Fruit fly (Drosophila melanogaster) whole organism, embryonic: ENCODE results near the gene Vlet.

Experiments used
- Awh ChIP-seq: fragments of 200-800 bp; sonication (Bioruptor generic); IDR thresholded peaks from 2 replicates; pipeline ENCODE4, ENCODE4 v1.3.6; 2022; ENCODE audit warnings: missing biosample characterization, missing genetic modification characterization
- B-H2 ChIP-seq: fragments of 200-800 bp; sonication (Bioruptor generic); optimal IDR thresholded peaks from 2 replicates; lab custom pipeline; 2018; ENCODE audit warnings: missing biosample characterization, mild to moderate bottlenecking, missing genetic modification characterization
- C15 ChIP-seq: fragments of 200-800 bp; sonication (Bioruptor generic); IDR thresholded peaks from 3 replicates; pipeline ENCODE4 v1.3.6; 2022; ENCODE audit warnings: missing biosample characterization, missing genetic modification characterization
- CG10267 ChIP-seq: fragments of 200-800 bp; sonication (Bioruptor generic); optimal IDR thresholded peaks from 2 replicates; lab custom pipeline; 2018; ENCODE audit warnings: missing biosample characterization, mild to moderate bottlenecking, missing genetic modification characterization, moderate library complexity
- CG10274 ChIP-seq: fragments of 200-800 bp; sonication (Bioruptor generic); optimal IDR thresholded peaks from 3 replicates; lab custom pipeline; 2017; ENCODE audit warnings: missing biosample characterization, mild to moderate bottlenecking, missing genetic modification characterization
- CG11247 ChIP-seq: fragments of 200-800 bp; sonication (Bioruptor generic); IDR thresholded peaks from 2 replicates; pipeline ENCODE4 v1.3.6; 2022; ENCODE audit warnings: missing biosample characterization, missing genetic modification characterization
- CG14050 ChIP-seq: fragments of 200-800 bp; sonication (Bioruptor generic); IDR thresholded peaks from 3 replicates; pipeline ENCODE4 v1.3.6; 2022; ENCODE audit warnings: missing biosample characterization, missing genetic modification characterization
- CG14667 ChIP-seq: fragments of 200-800 bp; sonication (Bioruptor generic); IDR thresholded peaks from 2 replicates; pipeline ENCODE4 v1.3.6; 2022; ENCODE audit warnings: missing biosample characterization, missing genetic modification characterization
- CG15073 ChIP-seq: fragments of 200-800 bp; sonication (Bioruptor generic); optimal IDR thresholded peaks from 2 replicates; lab custom pipeline; 2016; ENCODE audit warnings: missing biosample characterization, missing genetic modification characterization
- CG15269 ChIP-seq: fragments of 200-800 bp; sonication (Bioruptor generic); optimal IDR thresholded peaks from 2 replicates; lab custom pipeline; 2018; ENCODE audit warnings: missing biosample characterization, mild to moderate bottlenecking, missing genetic modification characterization, moderate library complexity
- CG15601 ChIP-seq: fragments of 200-800 bp; sonication (Bioruptor generic); optimal IDR thresholded peaks from 3 replicates; lab custom pipeline; 2019; ENCODE audit warnings: missing biosample characterization, mild to moderate bottlenecking, missing genetic modification characterization, moderate library complexity
- CG17359 ChIP-seq: fragments of 200-800 bp; sonication (Bioruptor generic); optimal IDR thresholded peaks from 3 replicates; lab custom pipeline; 2018; ENCODE audit warnings: missing biosample characterization, mild to moderate bottlenecking, missing genetic modification characterization, moderate library complexity
- CG17802 ChIP-seq: fragments of 200-800 bp; sonication (Bioruptor generic); optimal IDR thresholded peaks from 2 replicates; lab custom pipeline; 2018; ENCODE audit warnings: missing biosample characterization, mild to moderate bottlenecking, missing genetic modification characterization, moderate library complexity
- CG2678 ChIP-seq: fragments of 200-800 bp; sonication (Bioruptor generic); optimal IDR thresholded peaks from 3 replicates; lab custom pipeline; 2019; ENCODE audit warnings: missing biosample characterization, mild to moderate bottlenecking, missing genetic modification characterization, moderate library complexity
- CG2875 ChIP-seq: fragments of 200-800 bp; sonication (Bioruptor generic); optimal IDR thresholded peaks from 2 replicates; lab custom pipeline; 2017; ENCODE audit warnings: missing biosample characterization, mild to moderate bottlenecking, missing genetic modification characterization, missing genetic modification reagents
- CG30431 ChIP-seq: fragments of 200-800 bp; sonication (Bioruptor generic); optimal IDR thresholded peaks from 2 replicates; lab custom pipeline; 2017; ENCODE audit warnings: missing biosample characterization, missing genetic modification characterization
- CG3065 ChIP-seq: fragments of 200-800 bp; sonication (Bioruptor generic); optimal IDR thresholded peaks from 2 replicates; lab custom pipeline; 2016; ENCODE audit warnings: missing biosample characterization, missing genetic modification characterization
- CG31388 ChIP-seq: fragments of 200-800 bp; sonication (Bioruptor generic); optimal IDR thresholded peaks from 2 replicates; lab custom pipeline; 2016; ENCODE audit warnings: missing biosample characterization, missing genetic modification characterization
- CG6854 ChIP-seq: fragments of 200-800 bp; sonication (Bioruptor generic); optimal IDR thresholded peaks from 3 replicates; lab custom pipeline; 2017; ENCODE audit warnings: missing biosample characterization, mild to moderate bottlenecking, missing genetic modification characterization
- CG8290 ChIP-seq, 3 experiments: fragments of 200-800 bp; sonication (Bioruptor generic); optimal IDR thresholded peaks; 2 replicates each; lab custom pipeline; 2016 to 2019; ENCODE audit warnings: missing biosample characterization in 3 of 3, missing genetic modification characterization in 3 of 3, mild to moderate bottlenecking in 2 of 3, moderate library complexity in 1 of 3
- CG8478 ChIP-seq: fragments of >200 bp; optimal IDR thresholded peaks from 2 replicates; lab custom pipeline; 2018
- Camta ChIP-seq: fragments of 200-800 bp; sonication (Bioruptor generic); optimal IDR thresholded peaks from 2 replicates; lab custom pipeline; 2016; ENCODE audit warnings: missing biosample characterization, missing genetic modification characterization
- D19B ChIP-seq: fragments of 200-800 bp; sonication (Bioruptor generic); optimal IDR thresholded peaks from 2 replicates; lab custom pipeline; 2017; ENCODE audit warnings: missing biosample characterization, mild to moderate bottlenecking, missing genetic modification characterization
- Eip74EF ChIP-seq, 2 experiments: fragments of 200-800 bp in 1 of 2; fragments of >200 bp in 1 of 2; sonication (Bioruptor generic) in 1 of 2; optimal IDR thresholded peaks; 2 replicates each; lab custom pipeline; 2017 to 2019; ENCODE audit warnings: missing biosample characterization in 2 of 2, missing genetic modification characterization in 2 of 2, mild to moderate bottlenecking in 1 of 2, moderate library complexity in 1 of 2
- Kr ChIP-seq: fragments of 200-800 bp; sonication (Bioruptor generic); optimal IDR thresholded peaks from 2 replicates; lab custom pipeline; 2017; ENCODE audit warnings: missing biosample characterization, mild to moderate bottlenecking, missing genetic modification characterization
- MTF-1 ChIP-seq: fragments of 200-800 bp; sonication (Bioruptor generic); optimal IDR thresholded peaks from 2 replicates; lab custom pipeline; 2018; ENCODE audit warnings: missing biosample characterization, mild to moderate bottlenecking, missing genetic modification characterization, borderline replicate concordance
- NfI ChIP-seq: fragments of 200-800 bp; sonication (Bioruptor generic); optimal IDR thresholded peaks from 3 replicates; lab custom pipeline; 2018; ENCODE audit warnings: missing biosample characterization, mild to moderate bottlenecking, missing genetic modification characterization, moderate library complexity
- Sox102F ChIP-seq: fragments of 200-800 bp; sonication (Bioruptor generic); optimal IDR thresholded peaks from 2 replicates; lab custom pipeline; 2018; ENCODE audit warnings: missing biosample characterization, mild to moderate bottlenecking, missing genetic modification characterization, moderate library complexity
- az2 ChIP-seq: fragments of 200-800 bp; sonication (Bioruptor generic); optimal IDR thresholded peaks from 3 replicates; lab custom pipeline; 2016; ENCODE audit warnings: missing biosample characterization, missing genetic modification characterization
- bbx ChIP-seq: fragments of 200-800 bp; sonication (Bioruptor generic); IDR thresholded peaks from 2 replicates; pipeline ENCODE4 v1.3.6; 2022; ENCODE audit warnings: missing biosample characterization, missing genetic modification characterization; ENCODE audit not compliant: partially characterized antibody
- caup ChIP-seq: fragments of 200-800 bp; sonication (Bioruptor generic); optimal IDR thresholded peaks from 3 replicates; lab custom pipeline; 2017; ENCODE audit warnings: missing biosample characterization, mild to moderate bottlenecking, missing genetic modification characterization, moderate library complexity; ENCODE audit not compliant: severe bottlenecking
- danr ChIP-seq: fragments of 200-800 bp; sonication (Bioruptor generic); IDR thresholded peaks from 2 replicates; pipeline ENCODE4 v1.3.6; 2022; ENCODE audit warnings: missing biosample characterization, missing genetic modification characterization
- hkb ChIP-seq, 2 experiments: fragments of 200-800 bp in 1 of 2; fragments of >200 bp in 1 of 2; sonication (Bioruptor generic) in 1 of 2; IDR thresholded peaks in 1 of 2; optimal IDR thresholded peaks in 1 of 2; 2 replicates each; pipeline versions ENCODE4 v1.3.6 to Lab custom; 2017 to 2022; ENCODE audit warnings: missing biosample characterization in 1 of 2, missing genetic modification characterization in 1 of 2
- jigr1 ChIP-seq: fragments of 200-800 bp; sonication (Bioruptor generic); IDR thresholded peaks from 3 replicates; pipeline ENCODE4 v1.3.6; 2022; ENCODE audit warnings: missing biosample characterization, missing genetic modification characterization
- lab ChIP-seq: fragments of 200-800 bp; sonication (Bioruptor generic); optimal IDR thresholded peaks from 3 replicates; lab custom pipeline; 2017; ENCODE audit warnings: missing biosample characterization, missing genetic modification characterization, mild to moderate bottlenecking, moderate library complexity, missing genetic modification reagents
- nau ChIP-seq: fragments of 200-800 bp; sonication (Bioruptor generic); optimal IDR thresholded peaks from 3 replicates; lab custom pipeline; 2017; ENCODE audit warnings: missing biosample characterization, mild to moderate bottlenecking, missing genetic modification characterization, missing genetic modification reagents
- onecut ChIP-seq: fragments of 200-800 bp; sonication (Bioruptor generic); IDR thresholded peaks from 2 replicates; pipeline ENCODE4 v1.3.6; 2022; ENCODE audit warnings: missing biosample characterization, missing genetic modification characterization
- pb ChIP-seq: fragments of 200-800 bp; sonication (Bioruptor generic); optimal IDR thresholded peaks from 3 replicates; lab custom pipeline; 2016; ENCODE audit warnings: missing biosample characterization, missing genetic modification characterization
- pho ChIP-seq: fragments of 200-800 bp; sonication (Bioruptor generic); optimal IDR thresholded peaks from 2 replicates; lab custom pipeline; 2016; ENCODE audit warnings: missing biosample characterization, missing genetic modification characterization
- pros ChIP-seq: fragments of 200-800 bp; sonication (Bioruptor generic); optimal IDR thresholded peaks from 3 replicates; lab custom pipeline; 2019; ENCODE audit warnings: missing biosample characterization, mild to moderate bottlenecking, missing genetic modification characterization, moderate library complexity
- sens-2 ChIP-seq: fragments of 200-800 bp; sonication (Bioruptor generic); IDR thresholded peaks from 2 replicates; pipeline ENCODE4 v1.3.6; 2022; ENCODE audit warnings: missing biosample characterization, missing genetic modification characterization
- sisA ChIP-seq: fragments of 200-800 bp; sonication (Bioruptor generic); IDR thresholded peaks from 2 replicates; pipeline ENCODE4 v1.3.6; 2022; ENCODE audit warnings: missing biosample characterization, missing genetic modification characterization
- sna ChIP-seq: fragments of 200-800 bp; sonication (Bioruptor generic); IDR thresholded peaks from 2 replicates; pipeline ENCODE4 v1.3.6; 2022; ENCODE audit warnings: missing biosample characterization, missing genetic modification characterization; ENCODE audit not compliant: partially characterized antibody
- so ChIP-seq: fragments of 200-800 bp; sonication (Bioruptor generic); IDR thresholded peaks from 3 replicates; pipeline ENCODE4 v1.3.6; 2022; ENCODE audit warnings: missing biosample characterization, missing genetic modification characterization
- sob ChIP-seq: fragments of 200-800 bp; sonication (Bioruptor generic); IDR thresholded peaks from 2 replicates; pipeline ENCODE4 v1.3.6; 2022; ENCODE audit warnings: missing biosample characterization, missing genetic modification characterization
- sr ChIP-seq: fragments of 200-800 bp; sonication (Bioruptor generic); IDR thresholded peaks from 3 replicates; pipeline ENCODE4 v1.3.6; 2022; ENCODE audit warnings: missing biosample characterization, missing genetic modification characterization
- vfl ChIP-seq: fragments of 200-800 bp; sonication (Bioruptor generic); optimal IDR thresholded peaks from 2 replicates; lab custom pipeline; 2016; ENCODE audit warnings: missing biosample characterization, missing genetic modification characterization
- wdn ChIP-seq: fragments of 200-800 bp; sonication (Bioruptor generic); IDR thresholded peaks from 2 replicates; pipeline ENCODE4 v1.3.6; 2022; ENCODE audit warnings: missing biosample characterization, missing genetic modification characterization
- z ChIP-seq: fragments of 200-800 bp; sonication (Bioruptor generic); IDR thresholded peaks from 3 replicates; pipeline ENCODE4 v1.3.6; 2022; ENCODE audit warnings: missing biosample characterization, missing genetic modification characterization
- zen2 ChIP-seq: fragments of 200-800 bp; sonication (Bioruptor generic); IDR thresholded peaks from 3 replicates; pipeline ENCODE4 v1.3.6; 2022; ENCODE audit warnings: missing biosample characterization, missing genetic modification characterization; ENCODE audit not compliant: partially characterized antibody

Gene Vlet

DNA sequence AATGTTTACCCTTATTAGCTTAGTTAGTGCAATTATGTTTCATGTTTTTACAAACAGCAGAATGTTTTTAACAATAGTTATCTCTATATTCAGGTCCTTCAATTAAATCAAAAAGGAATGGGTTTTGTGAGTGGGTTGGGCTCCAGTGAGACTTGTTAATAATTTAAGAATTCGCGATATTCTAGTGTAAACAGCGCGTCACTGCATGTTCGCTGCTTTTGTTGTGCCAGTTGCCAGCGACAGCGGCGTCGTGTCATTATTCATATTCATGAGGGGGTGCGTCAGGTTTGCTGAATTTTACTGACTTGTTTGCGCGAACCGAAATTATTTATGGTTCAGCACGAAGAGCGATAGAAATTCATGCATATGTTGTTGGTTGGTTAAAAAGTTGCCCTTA lies 36.9 kb upstream of the Vlet start, which contains the start of gene Amun (continued):
- TF ChIP-seq B-H2 (GFP tag; lab: Kevin White, UChicago): no peak
- TF ChIP-seq pros (GFP tag; lab: Kevin White, UChicago): no peak
- no peak for TF ChIP-seq zen2 (GFP tag; lab: Robert Waterston, UW)
- no peak for TF ChIP-seq CG8478 (lab: Kevin White, UChicago)
- TF ChIP-seq sisA: peak; percentile 5; the same call in 1 of the 2 replicates
- TF ChIP-seq D19B (GFP tag; lab: Kevin White, UChicago): no peak
- no peak for TF ChIP-seq hkb (optimal IDR thresholded peaks at IDR 0.05; lab: Kevin White, UChicago)
- no peak for TF ChIP-seq hkb (GFP tag; IDR thresholded peaks at IDR 0.05; lab: Robert Waterston, UW)
- 0 out of 2 replicates have a peak, but pooled peaks have one; percentile 22 for TF ChIP-seq danr
- no peak for TF ChIP-seq CG15073 (GFP tag; lab: Kevin White, UChicago)
- peak; percentile 7 for TF ChIP-seq CG17802
- TF ChIP-seq sens-2 (GFP tag; lab: Robert Waterston, UW): no peak
- TF ChIP-seq CG2678: peak; percentile 35
- no peak for TF ChIP-seq Kr (GFP tag; lab: Kevin White, UChicago)
- no peak for TF ChIP-seq Eip74EF (GFP tag; optimal IDR thresholded peaks at IDR 0.05; lab: Kevin White, UChicago)
- no peak for TF ChIP-seq Awh
- no peak for TF ChIP-seq CG8290 (GFP tag; optimal IDR thresholded peaks at IDR 0.05; lab: Kevin White, UChicago)
- TF ChIP-seq CG8290 (tag; optimal IDR thresholded peaks at IDR 0.05; lab: Kevin White, UChicago): peak in 1 of 2 experiments; percentile 56
- no peak for TF ChIP-seq vfl
- TF ChIP-seq az2 (GFP tag; lab: Kevin White, UChicago): no peak
- no peak for TF ChIP-seq sr (GFP tag; lab: Robert Waterston, UW)
- TF ChIP-seq CG3065 (GFP tag; lab: Kevin White, UChicago): no peak
- TF ChIP-seq CG31388 (GFP tag; lab: Kevin White, UChicago): peak; percentile 18
- TF ChIP-seq C15 (GFP tag; lab: Robert Waterston, UW): 0 out of 3 replicates have a peak, but pooled peaks have one; percentile 17
- TF ChIP-seq CG15269: no peak
- 0 out of 2 replicates have a peak, but pooled peaks have one; percentile 34 for TF ChIP-seq wdn
- TF ChIP-seq CG6854 (GFP tag; lab: Kevin White, UChicago): no peak
- no peak for TF ChIP-seq bbx (GFP tag; lab: Robert Waterston, UW)
- TF ChIP-seq nau (GFP tag; lab: Kevin White, UChicago): no peak
- TF ChIP-seq CG30431 (GFP tag; lab: Kevin White, UChicago): no peak
- TF ChIP-seq pho (GFP tag; lab: Kevin White, UChicago): peak; percentile 21
- TF ChIP-seq CG2875 (GFP tag; lab: Kevin White, UChicago): no peak
- no peak for TF ChIP-seq CG14667 (GFP tag; lab: Robert Waterston, UW)
- TF ChIP-seq sna (GFP tag; lab: Robert Waterston, UW): no peak
- no peak for TF ChIP-seq Camta
- TF ChIP-seq CG11247 (GFP tag; lab: Robert Waterston, UW): peak; percentile 39; the same call in 1 of the 2 replicates
- peak; percentile 28 for TF ChIP-seq sob
- no peak; the same call in 2 of the 3 replicates for TF ChIP-seq CG14050
- TF ChIP-seq CG10267 (tag; lab: Kevin White, UChicago): no peak
- TF ChIP-seq NfI (GFP tag; lab: Kevin White, UChicago): peak; percentile 32
- no peak for TF ChIP-seq jigr1 (GFP tag; lab: Robert Waterston, UW)
- TF ChIP-seq CG17359 (tag; lab: Kevin White, UChicago): no peak
- peak; percentile 3 for TF ChIP-seq lab (GFP tag; lab: Kevin White, UChicago)
- TF ChIP-seq MTF-1 (GFP tag; lab: Kevin White, UChicago): no peak
- peak; percentile 7 for TF ChIP-seq Sox102F
- no peak for TF ChIP-seq caup
- TF ChIP-seq CG15601 (tag; lab: Kevin White, UChicago): no peak
- TF ChIP-seq onecut (GFP tag; lab: Robert Waterston, UW): no peak
- TF ChIP-seq z: no peak
- no peak for TF ChIP-seq CG10274 (GFP tag; lab: Kevin White, UChicago)
- TF ChIP-seq pb: no peak
- no peak for TF ChIP-seq so
